Fruit fly (Drosophila melanogaster) whole organism, embryonic: ENCODE measurements around the gene Hsp67Ba.

Source experiments
- Bdp1 ChIP-seq: fragments of 200-800 bp; sonication (Bioruptor generic); optimal IDR thresholded peaks from 3 replicates; lab custom pipeline; 2016; ENCODE audit warnings: missing biosample characterization, missing genetic modification characterization
- Blimp-1 ChIP-seq: fragments of 200-800 bp; sonication (Bioruptor generic); optimal IDR thresholded peaks from 3 replicates; lab custom pipeline; 2018; ENCODE audit warnings: missing biosample characterization, missing genetic modification characterization, mild to moderate bottlenecking, moderate library complexity, missing genetic modification reagents
- CG10366 ChIP-seq: fragments of 200-800 bp; sonication (Bioruptor generic); IDR thresholded peaks from 2 replicates; pipeline ENCODE4 v1.3.6; 2022; ENCODE audit warnings: missing biosample characterization, missing genetic modification characterization
- CG11398 ChIP-seq: fragments of 200-800 bp; sonication (Bioruptor generic); optimal IDR thresholded peaks from 2 replicates; lab custom pipeline; 2016; ENCODE audit warnings: missing biosample characterization, missing genetic modification characterization
- CG12659 ChIP-seq: fragments of 200-800 bp; sonication (Bioruptor generic); optimal IDR thresholded peaks from 3 replicates; lab custom pipeline; 2017; ENCODE audit warnings: mild to moderate bottlenecking, missing biosample characterization, missing genetic modification reagents, missing genetic modification characterization
- CG12769 ChIP-seq: fragments of 200-800 bp; sonication (Bioruptor generic); optimal IDR thresholded peaks from 2 replicates; lab custom pipeline; 2019; ENCODE audit warnings: missing biosample characterization, mild to moderate bottlenecking, missing genetic modification characterization, moderate library complexity
- CG15011 ChIP-seq: fragments of 200-800 bp; sonication (Bioruptor generic); optimal IDR thresholded peaks from 3 replicates; lab custom pipeline; 2018; ENCODE audit warnings: missing biosample characterization, mild to moderate bottlenecking, missing genetic modification characterization
- CG17568 ChIP-seq: fragments of 200-800 bp; sonication (Bioruptor generic); optimal IDR thresholded peaks from 2 replicates; lab custom pipeline; 2018; ENCODE audit warnings: missing biosample characterization, mild to moderate bottlenecking, missing genetic modification characterization, moderate library complexity
- CG17802 ChIP-seq: fragments of 200-800 bp; sonication (Bioruptor generic); optimal IDR thresholded peaks from 2 replicates; lab custom pipeline; 2018; ENCODE audit warnings: missing biosample characterization, mild to moderate bottlenecking, missing genetic modification characterization, moderate library complexity
- CG18011 ChIP-seq: fragments of 200-800 bp; sonication (Bioruptor generic); optimal IDR thresholded peaks from 2 replicates; lab custom pipeline; 2017; ENCODE audit warnings: missing biosample characterization, missing genetic modification characterization, mild to moderate bottlenecking, moderate library complexity, missing genotype
- CG2712 ChIP-seq: fragments of 200-800 bp; optimal IDR thresholded peaks from 3 replicates; lab custom pipeline; 2019; ENCODE audit warnings: missing biosample characterization, mild to moderate bottlenecking, missing genetic modification characterization, moderate library complexity
- CG3065 ChIP-seq: fragments of 200-800 bp; sonication (Bioruptor generic); optimal IDR thresholded peaks from 2 replicates; lab custom pipeline; 2016; ENCODE audit warnings: missing biosample characterization, missing genetic modification characterization
- CG4707 ChIP-seq: fragments of 200-800 bp; sonication (Bioruptor generic); optimal IDR thresholded peaks from 2 replicates; lab custom pipeline; 2018; ENCODE audit warnings: missing biosample characterization, mild to moderate bottlenecking, missing genetic modification characterization, moderate library complexity
- CG5245 ChIP-seq: fragments of 200-800 bp; sonication (Bioruptor generic); optimal IDR thresholded peaks from 3 replicates; lab custom pipeline; 2016; ENCODE audit warnings: missing biosample characterization, missing genetic modification characterization
- CG6791 ChIP-seq: fragments of 200-800 bp; sonication (Bioruptor generic); IDR thresholded peaks from 3 replicates; pipeline ENCODE4 v1.3.6; 2022; ENCODE audit warnings: missing biosample characterization, missing genetic modification characterization; ENCODE audit not compliant: partially characterized antibody
- CG7786 ChIP-seq: fragments of 200-800 bp; sonication (Bioruptor generic); optimal IDR thresholded peaks from 2 replicates; lab custom pipeline; 2016; ENCODE audit warnings: missing biosample characterization, missing genetic modification characterization
- CG7963 ChIP-seq: fragments of 200-800 bp; sonication (Bioruptor generic); IDR thresholded peaks from 3 replicates; pipeline ENCODE4 v1.3.6; 2022; ENCODE audit warnings: missing biosample characterization, missing genetic modification characterization; ENCODE audit not compliant: partially characterized antibody
- CG8478 ChIP-seq: fragments of >200 bp; optimal IDR thresholded peaks from 2 replicates; lab custom pipeline; 2018
- CG9817 ChIP-seq: fragments of 200-800 bp; sonication (Bioruptor generic); optimal IDR thresholded peaks from 2 replicates; lab custom pipeline; 2018; ENCODE audit warnings: missing biosample characterization, mild to moderate bottlenecking, missing genetic modification characterization, moderate library complexity
- CG9932 ChIP-seq: fragments of 200-800 bp; sonication (Bioruptor generic); IDR thresholded peaks from 2 replicates; pipeline ENCODE4 v1.3.6; 2022; ENCODE audit warnings: missing biosample characterization, missing genetic modification characterization
- Chrac-16 ChIP-seq: fragments of 200-800 bp; sonication (Bioruptor generic); optimal IDR thresholded peaks from 3 replicates; lab custom pipeline; 2016; ENCODE audit warnings: missing biosample characterization, missing genetic modification characterization
- Deaf1 ChIP-seq: fragments of 200-800 bp; optimal IDR thresholded peaks from 3 replicates; lab custom pipeline; 2019; ENCODE audit warnings: missing biosample characterization, mild to moderate bottlenecking, missing genetic modification characterization, moderate library complexity
- Doc3 ChIP-seq: fragments of 200-800 bp; sonication (Bioruptor generic); IDR thresholded peaks from 3 replicates; pipeline ENCODE4 v1.3.6; 2022; ENCODE audit warnings: missing biosample characterization, missing genetic modification characterization; ENCODE audit not compliant: partially characterized antibody
- Eip74EF ChIP-seq, 2 experiments: fragments of 200-800 bp in 1 of 2; fragments of >200 bp in 1 of 2; sonication (Bioruptor generic) in 1 of 2; optimal IDR thresholded peaks; 2 replicates each; lab custom pipeline; 2017 to 2019; ENCODE audit warnings: missing biosample characterization in 2 of 2, missing genetic modification characterization in 2 of 2, mild to moderate bottlenecking in 1 of 2, moderate library complexity in 1 of 2
- Fer3 ChIP-seq: fragments of 200-800 bp; sonication (Bioruptor generic); optimal IDR thresholded peaks from 2 replicates; lab custom pipeline; 2018; ENCODE audit warnings: missing biosample characterization, mild to moderate bottlenecking, missing genetic modification characterization, moderate library complexity
- Gug ChIP-seq: fragments of 200-800 bp; sonication (Bioruptor generic); IDR thresholded peaks from 4 replicates; pipeline ENCODE4 v1.3.6; 2022; ENCODE audit warnings: missing biosample characterization, missing genetic modification characterization
- HHEX ChIP-seq: fragments of 200-800 bp; sonication (Bioruptor generic); optimal IDR thresholded peaks from 3 replicates; lab custom pipeline; 2017; ENCODE audit warnings: missing biosample characterization, mild to moderate bottlenecking, missing genetic modification characterization, missing genetic modification reagents
- Lhr ChIP-seq: fragments of 200-800 bp; sonication (Bioruptor generic); optimal IDR thresholded peaks from 3 replicates; lab custom pipeline; 2017; ENCODE audit warnings: mild to moderate bottlenecking, missing biosample characterization, missing genetic modification reagents, missing genetic modification characterization
- MTF-1 ChIP-seq: fragments of 200-800 bp; sonication (Bioruptor generic); optimal IDR thresholded peaks from 2 replicates; lab custom pipeline; 2018; ENCODE audit warnings: missing biosample characterization, mild to moderate bottlenecking, missing genetic modification characterization, borderline replicate concordance
- Mad ChIP-seq: fragments of 200-800 bp; sonication (Bioruptor generic); optimal IDR thresholded peaks from 2 replicates; lab custom pipeline; 2016; ENCODE audit warnings: missing biosample characterization, missing genetic modification characterization
- NC2β ChIP-seq: fragments of 200-800 bp; sonication (Bioruptor generic); optimal IDR thresholded peaks from 2 replicates; lab custom pipeline; 2016; ENCODE audit warnings: missing biosample characterization, missing genetic modification characterization
- Scr ChIP-seq: fragments of 200-800 bp; sonication (Bioruptor generic); IDR thresholded peaks from 2 replicates; pipeline ENCODE4 v1.3.6; 2022; ENCODE audit warnings: missing biosample characterization, missing genetic modification characterization; ENCODE audit not compliant: partially characterized antibody
- Spps ChIP-seq: fragments of 200-800 bp; sonication (Bioruptor generic); optimal IDR thresholded peaks from 2 replicates; lab custom pipeline; 2018; ENCODE audit warnings: missing biosample characterization, mild to moderate bottlenecking, missing genetic modification characterization
- abd-A ChIP-seq: fragments of 200-800 bp; sonication (Bioruptor generic); optimal IDR thresholded peaks from 3 replicates; lab custom pipeline; 2019; ENCODE audit warnings: missing biosample characterization, mild to moderate bottlenecking, missing genetic modification characterization, moderate library complexity
- bowl ChIP-seq: fragments of 200-800 bp; sonication (Bioruptor generic); IDR thresholded peaks from 2 replicates; pipeline ENCODE4 v1.3.6; 2022; ENCODE audit warnings: missing biosample characterization, missing genetic modification characterization
- cato ChIP-seq: fragments of 200-800 bp; sonication (Bioruptor generic); optimal IDR thresholded peaks from 2 replicates; lab custom pipeline; 2016; ENCODE audit warnings: missing biosample characterization, missing genetic modification characterization, borderline replicate concordance
- chn ChIP-seq: fragments of 200-800 bp; sonication (Bioruptor generic); optimal IDR thresholded peaks from 2 replicates; lab custom pipeline; 2016; ENCODE audit warnings: missing biosample characterization, missing genetic modification characterization
- croc ChIP-seq: fragments of 200-800 bp; sonication (Bioruptor generic); conservative IDR thresholded peaks from 3 replicates; pipeline ENCODE4 v1.3.6; 2022; ENCODE audit warnings: missing biosample characterization, missing genetic modification characterization
- eve ChIP-seq, 2 experiments: fragments of >200 bp; optimal IDR thresholded peaks; 2 replicates each; lab custom pipeline; 2017; ENCODE audit warnings: missing biosample characterization in 2 of 2, missing genetic modification characterization in 2 of 2
- eyg ChIP-seq: fragments of 200-800 bp; sonication (Bioruptor generic); optimal IDR thresholded peaks from 3 replicates; lab custom pipeline; 2016; ENCODE audit warnings: missing biosample characterization, missing genetic modification characterization
- fd3F ChIP-seq: fragments of 200-800 bp; sonication (Bioruptor generic); optimal IDR thresholded peaks from 2 replicates; lab custom pipeline; 2018; ENCODE audit warnings: missing biosample characterization, mild to moderate bottlenecking, missing genetic modification characterization, moderate library complexity
- gsb-n ChIP-seq: fragments of 200-800 bp; sonication (Bioruptor generic); optimal IDR thresholded peaks from 3 replicates; lab custom pipeline; 2018; ENCODE audit warnings: missing biosample characterization, mild to moderate bottlenecking, missing genetic modification characterization
- hb ChIP-seq: fragments of 200-800 bp; sonication (Bioruptor generic); IDR thresholded peaks from 3 replicates; pipeline ENCODE4 v1.3.6; 2022; ENCODE audit warnings: missing biosample characterization, missing genetic modification characterization; ENCODE audit not compliant: partially characterized antibody
- lmd ChIP-seq: fragments of 200-800 bp; sonication (Bioruptor generic); IDR thresholded peaks from 2 replicates; pipeline ENCODE4 v1.3.6; 2022; ENCODE audit warnings: missing biosample characterization, missing genetic modification characterization
- pho ChIP-seq: fragments of 200-800 bp; sonication (Bioruptor generic); optimal IDR thresholded peaks from 2 replicates; lab custom pipeline; 2016; ENCODE audit warnings: missing biosample characterization, missing genetic modification characterization
- ranshi ChIP-seq: fragments of 200-800 bp; sonication (Bioruptor generic); IDR thresholded peaks from 2 replicates; pipeline ENCODE4 v1.3.6; 2022; ENCODE audit warnings: missing biosample characterization, missing genetic modification characterization
- sens-2 ChIP-seq: fragments of 200-800 bp; sonication (Bioruptor generic); IDR thresholded peaks from 2 replicates; pipeline ENCODE4 v1.3.6; 2022; ENCODE audit warnings: missing biosample characterization, missing genetic modification characterization
- slbo ChIP-seq: fragments of 200-800 bp; sonication (Bioruptor generic); IDR thresholded peaks from 2 replicates; pipeline ENCODE4 v1.3.6; 2022; ENCODE audit warnings: missing biosample characterization, missing genetic modification characterization
- toy ChIP-seq: fragments of 200-800 bp; sonication (Bioruptor generic); IDR thresholded peaks from 2 replicates; pipeline ENCODE4 v1.3.6; 2022; ENCODE audit warnings: missing biosample characterization, missing genetic modification characterization
- wdn ChIP-seq: fragments of 200-800 bp; sonication (Bioruptor generic); IDR thresholded peaks from 2 replicates; pipeline ENCODE4 v1.3.6; 2022; ENCODE audit warnings: missing biosample characterization, missing genetic modification characterization
- zen2 ChIP-seq: fragments of 200-800 bp; sonication (Bioruptor generic); IDR thresholded peaks from 3 replicates; pipeline ENCODE4 v1.3.6; 2022; ENCODE audit warnings: missing biosample characterization, missing genetic modification characterization; ENCODE audit not compliant: partially characterized antibody

Gene Hsp67Ba

dm6 chr3L:9424528-9424911, 45.2 kb upstream of the Hsp67Ba start (continued):
- TF ChIP-seq Fer3 (tag; lab: Kevin White, UChicago) (peak; percentile 57), CG17568 (GFP tag; lab: Kevin White, UChicago) (peak; percentile 42), croc (no peak), Doc3 (no peak), Gug (no peak; the same call in 3 of the 4 replicates), CG3065 (GFP tag; lab: Kevin White, UChicago) (no peak), Eip74EF (GFP tag; optimal IDR thresholded peaks at IDR 0.05; lab: Kevin White, UChicago) (no peak), HHEX (GFP tag; lab: Kevin White, UChicago) (peak; percentile 57), CG17802 (tag; lab: Kevin White, UChicago) (no peak), sens-2 (GFP tag; lab: Robert Waterston, UW) (no peak), CG15011 (GFP tag; lab: Kevin White, UChicago) (no peak), CG9932 (GFP tag; lab: Robert Waterston, UW) (0 out of 2 replicates have a peak, but pooled peaks have one; percentile 19), CG10366 (GFP tag; lab: Robert Waterston, UW) (peak; percentile 80), Lhr (GFP tag; lab: Kevin White, UChicago) (no peak), gsb-n (tag; lab: Kevin White, UChicago) (peak; percentile 45), CG2712 (tag; lab: Kevin White, UChicago) (peak; percentile 57), CG12769 (tag; lab: Kevin White, UChicago) (no peak), CG5245 (GFP tag; lab: Kevin White, UChicago) (no peak), bowl (GFP tag; lab: Robert Waterston, UW) (no peak), CG12659 (peak; percentile 6), lmd (no peak), chn (GFP tag; lab: Kevin White, UChicago) (no peak), CG18011 (GFP tag; lab: Kevin White, UChicago) (peak; percentile 15), eyg (no peak), CG7963 (GFP tag; lab: Robert Waterston, UW) (no peak), CG8478 (lab: Kevin White, UChicago) (no peak), Blimp-1 (GFP tag; lab: Kevin White, UChicago) (peak; percentile 52), Scr (GFP tag; lab: Robert Waterston, UW) (no peak), Deaf1 (peak; percentile 14), zen2 (GFP tag; lab: Robert Waterston, UW) (no peak), pho (GFP tag; lab: Kevin White, UChicago) (no peak), NC2β (GFP tag; lab: Kevin White, UChicago) (no peak), CG6791 (GFP tag; lab: Robert Waterston, UW) (no peak), CG9817 (tag; lab: Kevin White, UChicago) (no peak), CG4707 (GFP tag; lab: Kevin White, UChicago) (no peak), eve (GFP tag; optimal IDR thresholded peaks at IDR 0.05; lab: Kevin White, UChicago) (no peak), ranshi (GFP tag; lab: Robert Waterston, UW) (0 out of 2 replicates have a peak, but pooled peaks have one; percentile 7), cato (GFP tag; lab: Kevin White, UChicago) (no peak), Chrac-16 (GFP tag; lab: Kevin White, UChicago) (no peak), Mad (GFP tag; lab: Kevin White, UChicago) (no peak), CG7786 (GFP tag; lab: Kevin White, UChicago) (no peak), MTF-1 (no peak), toy (no peak), hb (GFP tag; lab: Robert Waterston, UW) (no peak), Spps (no peak), wdn (GFP tag; lab: Robert Waterston, UW) (no peak), fd3F (GFP tag; lab: Kevin White, UChicago) (no peak), slbo (GFP tag; lab: Robert Waterston, UW) (peak; percentile 31; the same call in 1 of the 2 replicates), CG11398 (GFP tag; lab: Kevin White, UChicago) (no peak), abd-A (no peak), Bdp1 (no peak)
